Fruit fly (Drosophila melanogaster) whole organism, pupa: ENCODE measurements around the gene cort.

Experiments
- CG12605 ChIP-seq: fragments of 200-800 bp; sonication (Bioruptor generic); IDR thresholded peaks from 2 replicates; pipeline ENCODE4 v1.3.6; 2022; ENCODE audit warnings: missing biosample characterization, missing genetic modification characterization
- CG14655 ChIP-seq: fragments of 200-800 bp; sonication (Bioruptor generic); optimal IDR thresholded peaks from 3 replicates; lab custom pipeline; 2017; ENCODE audit warnings: mild to moderate bottlenecking, missing biosample characterization, missing genetic modification reagents, missing genetic modification characterization
- CG17806 ChIP-seq: fragments of 200-800 bp; sonication (Bioruptor generic); optimal IDR thresholded peaks from 2 replicates; lab custom pipeline; 2018; ENCODE audit warnings: missing biosample characterization, mild to moderate bottlenecking, missing genetic modification characterization, moderate library complexity
- CG34367 ChIP-seq: fragments of 200-800 bp; sonication (Bioruptor generic); optimal IDR thresholded peaks from 2 replicates; lab custom pipeline; 2018; ENCODE audit warnings: missing biosample characterization, mild to moderate bottlenecking, missing genetic modification characterization
- CG9948 ChIP-seq: fragments of 200-800 bp; sonication (Bioruptor generic); optimal IDR thresholded peaks from 2 replicates; lab custom pipeline; 2018; ENCODE audit warnings: missing biosample characterization, mild to moderate bottlenecking, missing genetic modification characterization, moderate library complexity
- EcR ChIP-seq: fragments of 200-800 bp; sonication (Bioruptor generic); optimal IDR thresholded peaks from 3 replicates; lab custom pipeline; 2019; ENCODE audit warnings: missing biosample characterization, missing genetic modification characterization, mild to moderate bottlenecking, moderate library complexity, missing genetic modification reagents
- Ets98B ChIP-seq: fragments of 200-800 bp; sonication (Bioruptor generic); IDR thresholded peaks from 2 replicates; pipeline ENCODE4 v1.3.6; 2022; ENCODE audit warnings: missing biosample characterization, missing genetic modification characterization
- Pif1B ChIP-seq: fragments of 200-800 bp; sonication (Bioruptor generic); optimal IDR thresholded peaks from 3 replicates; lab custom pipeline; 2016; ENCODE audit warnings: missing biosample characterization, missing genetic modification characterization
- rn ChIP-seq: fragments of 200-800 bp; sonication (Bioruptor generic); IDR thresholded peaks from 2 replicates; pipeline ENCODE4 v1.3.6; 2022; ENCODE audit warnings: missing biosample characterization, missing genetic modification characterization

The cort gene

DNA sequence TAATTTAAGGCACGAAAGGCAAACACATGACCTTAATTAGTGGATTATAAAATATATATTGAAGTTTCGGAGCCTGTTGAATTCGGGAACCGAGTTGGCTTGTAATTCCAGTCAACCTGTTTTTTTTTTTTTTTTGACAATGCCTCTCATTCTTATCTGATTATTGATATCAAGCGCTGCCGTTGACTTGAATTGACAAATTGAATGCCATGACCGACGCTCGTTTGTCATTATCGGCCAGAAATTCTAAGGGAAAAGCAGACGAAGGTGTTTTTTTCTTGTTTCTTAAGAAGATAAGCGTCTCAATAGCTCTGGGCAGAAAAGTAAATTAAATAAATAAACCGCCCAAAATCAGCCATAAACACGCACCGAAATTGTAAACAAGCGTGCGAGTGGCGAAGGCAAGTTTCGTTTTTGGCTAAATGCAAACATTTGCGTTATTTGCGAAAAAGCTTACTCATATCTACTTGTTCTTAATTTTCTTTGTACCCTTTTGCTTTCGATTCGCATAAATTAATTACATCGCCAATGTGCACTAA, 33.1 kb downstream of the cort start:
- TF ChIP-seq EcR (no peak), rn (GFP tag; lab: Robert Waterston, UW) (no peak), Ets98B (no peak), CG14655 (GFP tag; lab: Kevin White, UChicago) (no peak), CG12605 (no peak), CG17806 (tag; lab: Kevin White, UChicago) (no peak), Pif1B (GFP tag; lab: Kevin White, UChicago) (no peak), CG9948 (tag; lab: Kevin White, UChicago) (no peak)

dm6 chr2L:6632307-6632706, 44.1 kb downstream of the cort start, which contains the start of gene Oatp26F:
TSS of gene Oatp26F (minus strand) at chr2L:6632407.
- no peak for TF ChIP-seq CG34367 (tag; lab: Kevin White, UChicago)
